Worm (Caenorhabditis elegans) whole organism, L4 larva: Measurements from ENCODE around the gene rgs-4.

Source experiments
- F10B5.3 ChIP-seq: sonication (generic microtip); optimal IDR thresholded peaks from 2 replicates; lab custom pipeline; 2016; ENCODE audit warnings: mild to moderate bottlenecking, missing genetic modification characterization, missing compliant biosample characterization
- F26F4.8 ChIP-seq: fragments of 200-800 bp; sonication (Bioruptor generic); conservative IDR thresholded peaks from 2 replicates; pipeline ENCODE4 v1.3.6; 2022; ENCODE audit warnings: missing genetic modification characterization, missing compliant biosample characterization
- F37D6.2 ChIP-seq: sonication (generic microtip); optimal IDR thresholded peaks from 2 replicates; lab custom pipeline; 2016; ENCODE audit warnings: mild to moderate bottlenecking, missing genetic modification characterization, missing compliant biosample characterization
- R02D3.7 ChIP-seq: fragments of 150-350 bp; sonication (generic microtip); optimal IDR thresholded peaks from 3 replicates; lab custom pipeline; 2014; ENCODE audit warnings: missing biosample characterization, missing genetic modification characterization
- T20F7.1 ChIP-seq: fragments of 200-800 bp; sonication (Bioruptor generic); optimal IDR thresholded peaks from 2 replicates; lab custom pipeline; 2018; ENCODE audit warnings: mild to moderate bottlenecking, missing genetic modification characterization, missing compliant biosample characterization
- Y105C5A.15 ChIP-seq: fragments of 200-800 bp; sonication (Bioruptor generic); IDR thresholded peaks from 2 replicates; pipeline ENCODE4 v1.3.6; 2022; ENCODE audit warnings: missing genetic modification characterization, missing compliant biosample characterization
- aha-1 ChIP-seq: fragments of 150-350 bp; peaks from one replicate; lab custom pipeline; 2014; ENCODE audit warnings: missing biosample characterization, missing genetic modification characterization
- ceh-44 ChIP-seq: fragments of 200-800 bp; sonication (Bioruptor generic); IDR thresholded peaks from 2 replicates; pipeline ENCODE4 v1.3.6; 2022; ENCODE audit warnings: missing genetic modification reagents, missing genetic modification characterization, missing compliant biosample characterization
- ceh-62 ChIP-seq: sonication (generic microtip); optimal IDR thresholded peaks from 2 replicates; lab custom pipeline; 2017; ENCODE audit warnings: missing biosample characterization, missing genetic modification characterization
- cey-2 ChIP-seq: sonication (generic microtip); optimal IDR thresholded peaks from 3 replicates; lab custom pipeline; 2017; ENCODE audit warnings: missing genetic modification characterization, mild to moderate bottlenecking, missing compliant biosample characterization, antibody characterized with exemption, borderline replicate concordance; ENCODE audit not compliant: insufficient read depth
- ctbp-1 ChIP-seq: fragments of 200-800 bp; sonication (Bioruptor generic); IDR thresholded peaks from 2 replicates; pipeline ENCODE4 v1.3.6; 2022; ENCODE audit warnings: missing genetic modification reagents, missing genetic modification characterization, missing compliant biosample characterization
- daf-12 ChIP-seq: fragments of 150-350 bp; optimal IDR thresholded peaks from 2 replicates; lab custom pipeline; 2014; ENCODE audit warnings: missing biosample characterization, missing genetic modification reagents, missing genetic modification characterization
- daf-16 ChIP-seq, 3 experiments: sonication (generic microtip); optimal IDR thresholded peaks; 2 replicates each; lab custom pipeline; 2016 to 2017; ENCODE audit warnings: missing genetic modification characterization in 3 of 3, missing genetic modification reagents in 3 of 3, mild to moderate bottlenecking in 2 of 3, missing compliant biosample characterization in 2 of 3, missing biosample characterization in 1 of 3, moderate library complexity in 1 of 3
- daf-19 ChIP-seq: fragments of 200-800 bp; sonication (Bioruptor generic); conservative IDR thresholded peaks from 2 replicates; pipeline ENCODE4 v1.3.6; 2022; ENCODE audit warnings: missing genetic modification characterization, missing compliant biosample characterization
- dmd-6 ChIP-seq: fragments of 200-800 bp; sonication (Bioruptor generic); IDR thresholded peaks from 2 replicates; pipeline ENCODE4 v1.3.6; 2022; ENCODE audit warnings: missing genetic modification reagents, missing genetic modification characterization, missing compliant biosample characterization
- dmd-8 ChIP-seq: fragments of 200-800 bp; sonication (Bioruptor generic); IDR thresholded peaks from 2 replicates; pipeline ENCODE4 v1.3.6; 2022; ENCODE audit warnings: missing genetic modification characterization, missing compliant biosample characterization
- dmd-9 ChIP-seq: fragments of 200-800 bp; sonication (Bioruptor generic); IDR thresholded peaks from 2 replicates; pipeline ENCODE4 v1.3.6; 2022; ENCODE audit warnings: missing genetic modification reagents, missing genetic modification characterization, missing compliant biosample characterization
- dpl-1 ChIP-seq: fragments of 150-350 bp; optimal IDR thresholded peaks from 2 replicates; lab custom pipeline; 2014; ENCODE audit warnings: missing biosample characterization, missing genetic modification reagents, missing genetic modification characterization
- duxl-1 ChIP-seq: sonication (generic microtip); optimal IDR thresholded peaks from 2 replicates; lab custom pipeline; 2016; ENCODE audit warnings: mild to moderate bottlenecking, missing genetic modification characterization, moderate library complexity, missing compliant biosample characterization; ENCODE audit not compliant: poor library complexity
- dve-1 ChIP-seq: sonication (generic microtip); optimal IDR thresholded peaks from 2 replicates; lab custom pipeline; 2017; ENCODE audit warnings: antibody characterized with exemption, mild to moderate bottlenecking, missing genetic modification characterization, missing compliant biosample characterization; ENCODE audit not compliant: insufficient read depth
- egl-27 ChIP-seq: sonication (generic microtip); optimal IDR thresholded peaks from 3 replicates; lab custom pipeline; 2017; ENCODE audit warnings: missing biosample characterization, missing genetic modification reagents, missing genetic modification characterization
- gei-8 ChIP-seq: fragments of 200-800 bp; sonication (Bioruptor generic); optimal IDR thresholded peaks from 2 replicates; lab custom pipeline; 2018; ENCODE audit warnings: mild to moderate bottlenecking, missing genetic modification characterization, missing compliant biosample characterization
- hif-1 ChIP-seq, 2 experiments: sonication (generic microtip); optimal IDR thresholded peaks; 2 replicates each; lab custom pipeline; 2016 to 2017; ENCODE audit warnings: missing compliant biosample characterization in 2 of 2, missing genetic modification characterization in 2 of 2, missing genetic modification reagents in 2 of 2, missing genotype in 2 of 2, mild to moderate bottlenecking in 1 of 2
- hlh-30 ChIP-seq: sonication (generic microtip); optimal IDR thresholded peaks from 2 replicates; lab custom pipeline; 2017; ENCODE audit warnings: antibody characterized with exemption, mild to moderate bottlenecking, missing genetic modification characterization, missing compliant biosample characterization; ENCODE audit not compliant: insufficient read depth
- hmg-1.1 ChIP-seq: fragments of 200-800 bp; sonication (Bioruptor generic); IDR thresholded peaks from 2 replicates; pipeline ENCODE4 v1.3.6; 2022; ENCODE audit warnings: missing genetic modification reagents, missing genetic modification characterization, missing compliant biosample characterization
- lim-7 ChIP-seq: fragments of 200-800 bp; sonication (Bioruptor generic); IDR thresholded peaks from 2 replicates; pipeline ENCODE4 v1.3.6; 2022; ENCODE audit warnings: missing genetic modification characterization, missing compliant biosample characterization
- lin-13 ChIP-seq: fragments of 150-350 bp; optimal IDR thresholded peaks from 2 replicates; lab custom pipeline; 2014; ENCODE audit warnings: missing biosample characterization, missing genetic modification reagents, missing genetic modification characterization
- lin-15B ChIP-seq: fragments of 150-350 bp; sonication (generic microtip); optimal IDR thresholded peaks from 3 replicates; lab custom pipeline; 2014; ENCODE audit warnings: missing biosample characterization, missing genetic modification characterization
- lin-38 ChIP-seq: fragments of 200-800 bp; sonication (Bioruptor generic); IDR thresholded peaks from 2 replicates; pipeline ENCODE4 v1.3.6; 2022; ENCODE audit warnings: missing genetic modification reagents, missing genetic modification characterization, missing compliant biosample characterization
- lir-3 ChIP-seq: sonication (generic microtip); optimal IDR thresholded peaks from 2 replicates; lab custom pipeline; 2016; ENCODE audit warnings: mild to moderate bottlenecking, missing genetic modification characterization, missing compliant biosample characterization
- lsy-2 ChIP-seq, 2 experiments: fragments of 150-350 bp in 1 of 2; sonication (generic microtip) in 1 of 2; optimal IDR thresholded peaks; 2 replicates each; lab custom pipeline; 2014 to 2017; ENCODE audit warnings: missing biosample characterization in 2 of 2, missing genetic modification characterization in 2 of 2
- mdt-29 ChIP-seq: fragments of 200-800 bp; sonication (Bioruptor generic); IDR thresholded peaks from 2 replicates; pipeline ENCODE4 v1.3.6; 2022; ENCODE audit warnings: missing genetic modification reagents, missing genetic modification characterization, missing compliant biosample characterization
- mep-1 ChIP-seq: fragments of 150-350 bp; sonication (generic microtip); optimal IDR thresholded peaks from 3 replicates; lab custom pipeline; 2014; ENCODE audit warnings: missing biosample characterization, missing genetic modification characterization
- mes-2 ChIP-seq: sonication (generic microtip); optimal IDR thresholded peaks from 2 replicates; lab custom pipeline; 2016; ENCODE audit warnings: missing genotype, mild to moderate bottlenecking, missing genetic modification characterization, missing compliant biosample characterization; ENCODE audit not compliant: poor library complexity, severe bottlenecking
- mxl-3 ChIP-seq: fragments of 200-800 bp; sonication (Bioruptor generic); optimal IDR thresholded peaks from 2 replicates; lab custom pipeline; 2018; ENCODE audit warnings: mild to moderate bottlenecking, missing genetic modification characterization, missing compliant biosample characterization
- nhr-102 ChIP-seq: sonication (generic microtip); optimal IDR thresholded peaks from 2 replicates; lab custom pipeline; 2016; ENCODE audit warnings: mild to moderate bottlenecking, missing genetic modification characterization, moderate library complexity, missing compliant biosample characterization
- nhr-237 ChIP-seq: sonication (generic microtip); optimal IDR thresholded peaks from 2 replicates; lab custom pipeline; 2017; ENCODE audit warnings: missing biosample characterization, missing genetic modification characterization
- nhr-25 ChIP-seq: sonication (generic microtip); optimal IDR thresholded peaks from 2 replicates; lab custom pipeline; 2017; ENCODE audit warnings: missing genetic modification characterization, mild to moderate bottlenecking, missing compliant biosample characterization, antibody characterized with exemption, moderate library complexity, borderline replicate concordance; ENCODE audit not compliant: insufficient read depth
- set-16 ChIP-seq: fragments of 200-800 bp; sonication (Bioruptor generic); IDR thresholded peaks from 2 replicates; pipeline ENCODE4 v1.3.6; 2022; ENCODE audit warnings: missing genetic modification reagents, missing genetic modification characterization, missing compliant biosample characterization
- skn-1 ChIP-seq: fragments of 150-350 bp; optimal IDR thresholded peaks from 2 replicates; lab custom pipeline; 2014; ENCODE audit warnings: missing biosample characterization, missing genetic modification characterization
- tra-1 ChIP-seq: fragments of 200-800 bp; sonication (Bioruptor generic); IDR thresholded peaks from 2 replicates; pipeline ENCODE4 v1.3.6; 2022; ENCODE audit warnings: missing genetic modification reagents, missing genetic modification characterization, missing compliant biosample characterization
- unc-39 ChIP-seq: sonication (generic microtip); optimal IDR thresholded peaks from 2 replicates; lab custom pipeline; 2017; ENCODE audit warnings: missing biosample characterization, missing genetic modification characterization
- zfp-3 ChIP-seq: fragments of 200-800 bp; sonication (Bioruptor generic); conservative IDR thresholded peaks from 2 replicates; pipeline ENCODE4 v1.3.6; 2022; ENCODE audit warnings: missing genetic modification reagents, missing genetic modification characterization, missing compliant biosample characterization
- ztf-11 ChIP-seq: fragments of 150-350 bp; optimal IDR thresholded peaks from 2 replicates; lab custom pipeline; 2014; ENCODE audit warnings: missing biosample characterization, missing genetic modification characterization
- ztf-7 ChIP-seq: fragments of 150-350 bp; optimal IDR thresholded peaks from 2 replicates; lab custom pipeline; 2014; ENCODE audit warnings: missing biosample characterization, missing genetic modification characterization

Gene rgs-4

DNA sequence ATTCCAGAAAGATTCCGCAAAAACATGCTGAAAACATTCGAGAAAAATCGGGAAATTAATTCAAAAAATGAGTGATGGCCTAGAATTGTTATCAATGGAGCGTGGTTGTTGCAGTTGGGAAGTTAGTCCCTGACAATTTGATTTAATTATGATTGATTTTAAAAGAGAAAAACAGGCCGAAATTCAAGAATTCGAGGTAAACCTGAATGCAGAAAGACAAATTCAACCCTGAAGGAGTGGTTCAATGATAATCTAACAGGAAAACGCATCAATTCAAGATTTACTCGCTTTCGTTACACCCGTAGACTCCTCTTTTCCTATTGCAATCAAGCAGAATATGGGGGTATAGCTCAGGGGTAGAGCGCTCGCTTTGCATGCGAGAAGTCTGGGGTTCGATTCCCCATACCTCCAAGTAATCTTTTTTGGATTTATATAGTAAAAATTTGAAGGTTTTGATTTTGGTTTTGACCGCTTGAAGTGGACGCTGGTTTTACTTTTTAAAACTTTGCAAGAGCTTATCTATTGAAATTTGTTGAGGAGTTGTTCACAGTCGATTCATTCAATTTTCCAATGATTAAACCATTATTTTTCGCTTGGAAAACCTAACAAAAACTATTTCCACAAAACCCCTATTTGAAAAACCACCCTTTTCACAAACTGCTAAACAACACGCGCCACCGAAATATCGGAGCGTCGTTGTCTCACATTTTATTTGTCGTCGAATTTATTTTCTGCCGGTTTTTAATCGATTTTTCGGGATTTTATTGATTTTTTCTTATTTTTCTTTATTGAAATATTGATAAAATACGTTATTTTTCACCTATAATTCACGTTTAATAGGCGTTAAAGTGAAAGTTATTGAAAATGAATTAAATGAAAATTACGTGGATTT is 23.7 kb downstream of the rgs-4 start (continued):
- TF ChIP-seq daf-16 (GFP tag; optimal IDR thresholded peaks at IDR 0.05; lab: Kevin White, UChicago) (peak; percentile 8 to 91), daf-16 (tag; optimal IDR thresholded peaks at IDR 0.05; lab: Kevin White, UChicago) (peak; percentile 54), dmd-6 (peak; percentile 62), duxl-1 (tag; lab: Kevin White, UChicago) (peak; percentile 63), daf-12 (tag; lab: Kevin White, UChicago) (no peak), F10B5.3 (tag; lab: Kevin White, UChicago) (peak; percentile 64), dmd-8 (peak; percentile 80; the same call in 1 of the 2 replicates), nhr-25 (no peak), mxl-3 (GFP tag; lab: Kevin White, UChicago) (peak; percentile 65), F26F4.8 (GFP tag; lab: Robert Waterston, UW) (peak; percentile 79; the same call in 1 of the 2 replicates)

DNA sequence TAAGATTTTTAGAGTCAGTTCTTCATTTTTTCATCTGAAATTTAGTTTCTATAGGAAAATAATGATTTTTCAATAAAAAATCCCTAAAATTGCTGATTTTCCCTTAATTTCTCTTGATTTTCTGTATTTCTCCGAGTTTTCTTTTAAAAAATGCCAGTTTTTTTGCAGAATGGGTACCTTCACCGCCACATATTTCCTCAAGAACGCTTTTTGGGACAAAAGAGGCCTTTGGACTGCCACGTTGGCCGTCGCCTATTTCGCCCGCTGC is 24.3 kb downstream of the rgs-4 start, which contains the start of gene Y38E10A.24:
Y38E10A.24 (plus strand) TSS at position 169 of the 268 bp plus-strand sequence.
- TF ChIP-seq hif-1 (tag; optimal IDR thresholded peaks at IDR 0.05; lab: Kevin White, UChicago) (no peak), egl-27 (tag; lab: Kevin White, UChicago) (no peak), lsy-2 (tag; optimal IDR thresholded peaks at IDR 0.05; lab: Kevin White, UChicago) (no peak), ztf-11 (tag; lab: Kevin White, UChicago) (no peak), ceh-62 (no peak), lin-15B (tag; lab: Kevin White, UChicago) (no peak), tra-1 (GFP tag; lab: Robert Waterston, UW) (no peak), zfp-3 (GFP tag; lab: Robert Waterston, UW) (no peak), gei-8 (no peak), lir-3 (no peak)

DNA sequence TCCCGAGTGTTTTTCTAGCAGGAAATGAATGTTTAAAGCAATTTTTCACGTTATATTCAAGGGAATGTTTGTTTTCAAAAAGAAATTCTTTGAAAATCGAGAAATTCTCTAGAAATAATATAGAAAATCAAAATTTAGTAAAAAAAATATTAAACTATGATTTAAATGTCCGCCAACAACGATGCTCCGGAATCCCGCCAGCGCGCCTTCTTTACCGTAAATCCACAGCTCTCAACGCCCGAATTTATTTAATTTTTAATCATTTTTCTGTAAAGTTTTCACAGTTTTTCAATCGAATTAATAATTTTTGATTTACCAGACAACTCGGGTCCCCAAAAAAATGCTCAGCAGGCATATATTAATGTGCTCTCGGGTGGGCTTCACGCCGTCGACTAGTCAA is 25.1 kb downstream of the rgs-4 start, which contains the start of the genes Y38E10A.33 and cox-10:
Y38E10A.33 (minus strand) TSS at position 12 of the 400 bp plus-strand sequence.
cox-10 (plus strand) TSS at position 320 of the 400 bp plus-strand sequence.
- TF ChIP-seq dmd-9 (GFP tag; lab: Robert Waterston, UW) (no peak), ztf-7 (tag; lab: Kevin White, UChicago) (peak; percentile 9), nhr-237 (tag; lab: Kevin White, UChicago) (no peak), mep-1 (tag; lab: Kevin White, UChicago) (peak; percentile 28), zfp-3 (GFP tag; lab: Robert Waterston, UW) (no peak), lin-38 (peak; percentile 72), nhr-25 (no peak), ceh-44 (GFP tag; lab: Robert Waterston, UW) (no peak), dve-1 (tag; lab: Kevin White, UChicago) (peak; percentile 45), T20F7.1 (peak; percentile 98), lsy-2 (tag; optimal IDR thresholded peaks at IDR 0.05; lab: Kevin White, UChicago) (peak in 1 of 2 experiments; percentile 79), dpl-1 (GFP tag; lab: Kevin White, UChicago) (peak; percentile 90), egl-27 (tag; lab: Kevin White, UChicago) (no peak), hlh-30 (tag; lab: Kevin White, UChicago) (peak; percentile 8), mes-2 (tag; lab: Kevin White, UChicago) (peak; percentile 85), skn-1 (tag; lab: Kevin White, UChicago) (no peak), lin-13 (GFP tag; lab: Kevin White, UChicago) (no peak), hmg-1.1 (0 out of 2 replicates have a peak, but pooled peaks have one; percentile 38), daf-19 (no peak), nhr-102 (tag; lab: Kevin White, UChicago) (peak; percentile 27), set-16 (GFP tag; lab: Robert Waterston, UW) (no peak), F37D6.2 (tag; lab: Kevin White, UChicago) (no peak), R02D3.7 (tag; lab: Kevin White, UChicago) (peak; percentile 72), mdt-29 (no peak), unc-39 (tag; lab: Kevin White, UChicago) (no peak), cey-2 (tag; lab: Kevin White, UChicago) (no peak), ctbp-1 (GFP tag; lab: Robert Waterston, UW) (no peak), lim-7 (no peak), Y105C5A.15 (GFP tag; lab: Robert Waterston, UW) (no peak), aha-1 (tag; lab: Kevin White, UChicago) (peak; percentile 32)
